Worm (Caenorhabditis elegans): ENCODE results near the gene sre-5.

ce11 chrIV:3523419-3523818 is 41.6 kb upstream of the sre-5 start:
- TF ChIP-seq unc-39 (tag; optimal IDR thresholded peaks at IDR 0.05): no peak
- TF ChIP-seq ztf-11 (tag; optimal IDR thresholded peaks at IDR 0.05): no peak
- no peak for TF ChIP-seq snpc-4 (tag; optimal IDR thresholded peaks at IDR 0.05)
- TF ChIP-seq nhr-76 (tag; optimal IDR thresholded peaks at IDR 0.05): no peak
- no peak for TF ChIP-seq elt-1 (tag; optimal IDR thresholded peaks at IDR 0.05; ENCODE audit: borderline replicate concordance, insufficient read depth)
- no peak for TF ChIP-seq ces-1 (GFP tag; optimal IDR thresholded peaks at IDR 0.05)
- TF ChIP-seq mep-1 (tag; optimal IDR thresholded peaks at IDR 0.05): no peak
- TF ChIP-seq nhr-12 (tag; optimal IDR thresholded peaks at IDR 0.05): no peak

All from whole organism, mixed stage, embryonic.